Worm (Caenorhabditis elegans) whole organism, mixed stage, embryonic: Measurements from ENCODE around the gene wbp-11.
A peak's percentile ranks its signal among the peaks of the same experiment; 100 is the strongest.

ENCODE experiments used
- M03D4.4 ChIP-seq: sonication (generic microtip); optimal IDR thresholded peaks from 2 replicates; lab custom pipeline; 2017; ENCODE audit warnings: mild to moderate bottlenecking, missing genetic modification characterization, missing compliant biosample characterization
- blmp-1 ChIP-seq: fragments of 150-350 bp; optimal IDR thresholded peaks from 2 replicates; lab custom pipeline; 2014; ENCODE audit warnings: missing biosample characterization, missing genetic modification characterization
- ceh-43 ChIP-seq: fragments of 200-800 bp; sonication (Bioruptor generic); optimal IDR thresholded peaks from 2 replicates; lab custom pipeline; 2018; ENCODE audit warnings: mild to moderate bottlenecking, missing genetic modification characterization, moderate library complexity, missing compliant biosample characterization
- ceh-83 ChIP-seq: fragments of 200-800 bp; sonication (Bioruptor generic); optimal IDR thresholded peaks from 2 replicates; lab custom pipeline; 2018; ENCODE audit warnings: mild to moderate bottlenecking, missing genetic modification characterization, missing compliant biosample characterization
- ces-1 ChIP-seq: fragments of 150-350 bp; optimal IDR thresholded peaks from 2 replicates; lab custom pipeline; 2014; ENCODE audit warnings: missing biosample characterization, missing genetic modification reagents, missing genetic modification characterization
- cnd-1 ChIP-seq: fragments of 200-800 bp; sonication (Bioruptor generic); optimal IDR thresholded peaks from 2 replicates; lab custom pipeline; 2018; ENCODE audit warnings: mild to moderate bottlenecking, missing genetic modification characterization, missing compliant biosample characterization
- drap-1 ChIP-seq: fragments of 200-800 bp; sonication (Bioruptor generic); optimal IDR thresholded peaks from 3 replicates; lab custom pipeline; 2018; ENCODE audit warnings: mild to moderate bottlenecking, missing genetic modification characterization, missing compliant biosample characterization
- elt-1 ChIP-seq: sonication (generic microtip); optimal IDR thresholded peaks from 2 replicates; lab custom pipeline; 2017; ENCODE audit warnings: missing genetic modification characterization, mild to moderate bottlenecking, missing compliant biosample characterization, antibody characterized with exemption, moderate library complexity, borderline replicate concordance; ENCODE audit not compliant: insufficient read depth
- elt-3 ChIP-seq: fragments of 150-350 bp; optimal IDR thresholded peaks from 2 replicates; lab custom pipeline; 2014; ENCODE audit warnings: missing biosample characterization, missing genetic modification characterization
- flh-1 ChIP-seq: fragments of 200-800 bp; sonication (Bioruptor generic); optimal IDR thresholded peaks from 2 replicates; lab custom pipeline; 2018; ENCODE audit warnings: mild to moderate bottlenecking, missing genetic modification characterization, moderate library complexity, missing compliant biosample characterization
- hlh-1 ChIP-seq: fragments of 150-350 bp; optimal IDR thresholded peaks from 2 replicates; lab custom pipeline; 2014; ENCODE audit warnings: missing biosample characterization, missing genetic modification reagents, missing genetic modification characterization
- lin-13 ChIP-seq: fragments of 150-350 bp; optimal IDR thresholded peaks from 2 replicates; lab custom pipeline; 2014; ENCODE audit warnings: missing biosample characterization, missing genetic modification characterization
- lin-32 ChIP-seq: fragments of 200-800 bp; sonication (Bioruptor generic); optimal IDR thresholded peaks from 2 replicates; lab custom pipeline; 2018; ENCODE audit warnings: mild to moderate bottlenecking, missing genetic modification characterization, missing compliant biosample characterization
- lsy-2 ChIP-seq: fragments of 150-350 bp; optimal IDR thresholded peaks from 2 replicates; lab custom pipeline; 2014; ENCODE audit warnings: missing biosample characterization, missing genetic modification characterization
- mab-5 ChIP-seq: fragments of 150-350 bp; optimal IDR thresholded peaks from 2 replicates; lab custom pipeline; 2014; ENCODE audit warnings: missing biosample characterization, missing genetic modification characterization
- mep-1 ChIP-seq: fragments of 150-350 bp; optimal IDR thresholded peaks from 2 replicates; lab custom pipeline; 2017; ENCODE audit warnings: missing biosample characterization, missing genetic modification reagents, missing genetic modification characterization, inconsistent platforms
- mls-2 ChIP-seq: sonication (generic microtip); optimal IDR thresholded peaks from 2 replicates; lab custom pipeline; 2016; ENCODE audit warnings: mild to moderate bottlenecking, missing genetic modification characterization, moderate library complexity, missing compliant biosample characterization
- nhr-12 ChIP-seq: fragments of 150-350 bp; optimal IDR thresholded peaks from 2 replicates; lab custom pipeline; 2014; ENCODE audit warnings: missing biosample characterization, missing genetic modification characterization
- nhr-2 ChIP-seq: fragments of 150-350 bp; optimal IDR thresholded peaks from 2 replicates; lab custom pipeline; 2014; ENCODE audit warnings: missing biosample characterization, missing genetic modification characterization
- nhr-237 ChIP-seq: fragments of 150-350 bp; optimal IDR thresholded peaks from 2 replicates; lab custom pipeline; 2014; ENCODE audit warnings: missing biosample characterization, missing genetic modification characterization
- nhr-28 ChIP-seq: fragments of 150-350 bp; optimal IDR thresholded peaks from 2 replicates; lab custom pipeline; 2014; ENCODE audit warnings: missing biosample characterization, missing genetic modification characterization
- nhr-76 ChIP-seq: sonication (generic microtip); optimal IDR thresholded peaks from 2 replicates; lab custom pipeline; 2017; ENCODE audit warnings: missing biosample characterization, missing genetic modification characterization
- pha-4 ChIP-seq: fragments of 150-350 bp; optimal IDR thresholded peaks from 2 replicates; lab custom pipeline; 2018; ENCODE audit warnings: missing biosample characterization, missing genetic modification reagents, missing genetic modification characterization
- snpc-4 ChIP-seq: fragments of 150-350 bp; optimal IDR thresholded peaks from 2 replicates; lab custom pipeline; 2014; ENCODE audit warnings: missing biosample characterization, missing genetic modification characterization
- sptf-1 ChIP-seq: sonication (generic microtip); optimal IDR thresholded peaks from 2 replicates; lab custom pipeline; 2017; ENCODE audit warnings: mild to moderate bottlenecking, missing genetic modification characterization, moderate library complexity, missing compliant biosample characterization
- unc-120 ChIP-seq: sonication (generic microtip); optimal IDR thresholded peaks from 2 replicates; lab custom pipeline; 2017; ENCODE audit warnings: missing genetic modification characterization, missing compliant biosample characterization; ENCODE audit not compliant: poor library complexity, severe bottlenecking
- unc-39 ChIP-seq: fragments of 150-350 bp; optimal IDR thresholded peaks from 2 replicates; lab custom pipeline; 2014; ENCODE audit warnings: missing biosample characterization, missing genetic modification characterization
- unc-62 ChIP-seq: fragments of 150-350 bp; optimal IDR thresholded peaks from 2 replicates; lab custom pipeline; 2014; ENCODE audit warnings: missing biosample characterization, missing genetic modification reagents, missing genetic modification characterization
- zip-8 ChIP-seq: fragments of 150-350 bp; optimal IDR thresholded peaks from 2 replicates; lab custom pipeline; 2014; ENCODE audit warnings: missing biosample characterization, missing genetic modification characterization
- ztf-11 ChIP-seq: fragments of 150-350 bp; optimal IDR thresholded peaks from 2 replicates; lab custom pipeline; 2014; ENCODE audit warnings: missing biosample characterization, missing genetic modification characterization

The wbp-11 gene

ce11 chrII:10197091-10197675 is 24.5 kb downstream of the wbp-11 start, which contains the start of gene R05H5.3:
TSS of gene R05H5.3 (plus strand) at chrII:10197625.
- TF ChIP-seq snpc-4 (tag; lab: Kevin White, UChicago) (no peak), lin-32 (GFP tag; lab: Kevin White, UChicago) (no peak), unc-39 (no peak), drap-1 (no peak), nhr-12 (tag; lab: Kevin White, UChicago) (no peak), mls-2 (tag; lab: Kevin White, UChicago) (no peak)
- TF ChIP-seq, all 35 proteins: peak for 0

- no peak for TF ChIP-seq ceh-83 (GFP tag; lab: Kevin White, UChicago)
- no peak for TF ChIP-seq nhr-2 (tag; lab: Kevin White, UChicago)
- no peak for TF ChIP-seq unc-39
- no peak for TF ChIP-seq sptf-1
- TF ChIP-seq ces-1 (GFP tag; lab: Kevin White, UChicago) = no peak
- TF ChIP-seq hlh-1 (tag; lab: Kevin White, UChicago) = no peak
- TF ChIP-seq cnd-1 = no peak
- TF ChIP-seq nhr-76 (tag; lab: Kevin White, UChicago) = no peak
- TF ChIP-seq pha-4 (tag; lab: Kevin White, UChicago) = no peak
- no peak for TF ChIP-seq nhr-28
These were observed 25.8 kb downstream of the wbp-11 start for ce11 chrII:10198486-10198885.

ce11 chrII:10199906-10200305 is 27.2 kb downstream of the wbp-11 start, which contains the start of gene R05H5.4:
TSS of gene R05H5.4 (minus strand) at chrII:10200006.
- TF ChIP-seq blmp-1 (tag; lab: Kevin White, UChicago) = no peak
- TF ChIP-seq snpc-4 (tag; lab: Kevin White, UChicago) = no peak
- TF ChIP-seq elt-3 (tag; lab: Kevin White, UChicago) = no peak
- TF ChIP-seq ceh-43 (GFP tag; lab: Kevin White, UChicago) = no peak

ce11 chrII:10200759-10201158 is 28.0 kb downstream of the wbp-11 start, which contains the start of gene arv-1:
TSS of gene arv-1 (minus strand) at chrII:10200823.
- TF ChIP-seq pha-4 (tag; lab: Kevin White, UChicago) (no peak), lsy-2 (tag; lab: Kevin White, UChicago) (peak; percentile 55), ces-1 (GFP tag; lab: Kevin White, UChicago) (peak; percentile 85), drap-1 (no peak), sptf-1 (peak; percentile 44), flh-1 (GFP tag; lab: Kevin White, UChicago) (no peak), elt-1 (tag; lab: Kevin White, UChicago) (no peak)
- TF ChIP-seq, all 35 proteins: peak for 3

ce11 chrII:10202275-10202674 is 29.6 kb downstream of the wbp-11 start:
- TF ChIP-seq lin-32 (GFP tag; lab: Kevin White, UChicago) (no peak), mab-5 (tag; lab: Kevin White, UChicago) (no peak), blmp-1 (tag; lab: Kevin White, UChicago) (no peak), unc-120 (tag; lab: Kevin White, UChicago) (peak; percentile 67), pha-4 (tag; lab: Kevin White, UChicago) (peak; percentile 68), M03D4.4 (peak; percentile 33), ces-1 (GFP tag; lab: Kevin White, UChicago) (peak; percentile 59), nhr-2 (tag; lab: Kevin White, UChicago) (no peak), zip-8 (peak; percentile 71), mep-1 (tag; lab: Kevin White, UChicago) (peak; percentile 37), sptf-1 (peak; percentile 64), nhr-76 (tag; lab: Kevin White, UChicago) (no peak), nhr-28 (no peak), ceh-83 (GFP tag; lab: Kevin White, UChicago) (peak; percentile 20), nhr-237 (tag; lab: Kevin White, UChicago) (no peak), lin-13 (no peak), unc-62 (peak; percentile 29), ztf-11 (tag; lab: Kevin White, UChicago) (no peak), nhr-12 (tag; lab: Kevin White, UChicago) (no peak), hlh-1 (tag; lab: Kevin White, UChicago) (peak; percentile 32), drap-1 (peak; percentile 62), mls-2 (tag; lab: Kevin White, UChicago) (peak; percentile 52)
